Fruit fly (Drosophila melanogaster) whole organism, embryonic: ENCODE data around the gene CG9926.

Experiments used
- Abd-B ChIP-seq: fragments of 200-800 bp; sonication (Bioruptor generic); optimal IDR thresholded peaks from 2 replicates; lab custom pipeline; 2018; ENCODE audit warnings: missing biosample characterization, mild to moderate bottlenecking, missing genetic modification characterization, moderate library complexity
- Atf6 ChIP-seq: fragments of 200-800 bp; sonication (Bioruptor generic); IDR thresholded peaks from 2 replicates; pipeline ENCODE4 v1.3.6; 2022; ENCODE audit warnings: missing biosample characterization, missing genetic modification characterization
- Blimp-1 ChIP-seq: fragments of 200-800 bp; sonication (Bioruptor generic); optimal IDR thresholded peaks from 3 replicates; lab custom pipeline; 2018; ENCODE audit warnings: missing biosample characterization, missing genetic modification characterization, mild to moderate bottlenecking, moderate library complexity, missing genetic modification reagents
- Bteb2 ChIP-seq: fragments of 200-800 bp; sonication (Bioruptor generic); optimal IDR thresholded peaks from 2 replicates; lab custom pipeline; 2016; ENCODE audit warnings: missing biosample characterization, missing genetic modification characterization
- CG10654 ChIP-seq: fragments of 200-800 bp; sonication (Bioruptor generic); optimal IDR thresholded peaks from 2 replicates; lab custom pipeline; 2016; ENCODE audit warnings: missing biosample characterization, missing genetic modification characterization
- CG10979 ChIP-seq: fragments of 200-800 bp; sonication (Bioruptor generic); optimal IDR thresholded peaks from 2 replicates; lab custom pipeline; 2018; ENCODE audit warnings: missing biosample characterization, mild to moderate bottlenecking, missing genetic modification characterization, moderate library complexity
- CG14710 ChIP-seq: fragments of 200-800 bp; sonication (Bioruptor generic); optimal IDR thresholded peaks from 3 replicates; lab custom pipeline; 2019; ENCODE audit warnings: missing biosample characterization, mild to moderate bottlenecking, missing genetic modification characterization, moderate library complexity
- CG15073 ChIP-seq: fragments of 200-800 bp; sonication (Bioruptor generic); optimal IDR thresholded peaks from 2 replicates; lab custom pipeline; 2016; ENCODE audit warnings: missing biosample characterization, missing genetic modification characterization
- CG17186 ChIP-seq: fragments of 200-800 bp; sonication (Bioruptor generic); optimal IDR thresholded peaks from 3 replicates; lab custom pipeline; 2017; ENCODE audit warnings: missing biosample characterization, missing genetic modification reagents, missing genetic modification characterization
- CG17328 ChIP-seq: fragments of 200-800 bp; sonication (Bioruptor generic); IDR thresholded peaks from 2 replicates; pipeline ENCODE4 v1.3.6; 2022; ENCODE audit warnings: missing biosample characterization, missing genetic modification characterization
- CG17385 ChIP-seq: fragments of 200-800 bp; sonication (Bioruptor generic); optimal IDR thresholded peaks from 3 replicates; lab custom pipeline; 2018; ENCODE audit warnings: missing biosample characterization, mild to moderate bottlenecking, missing genetic modification characterization
- CG2712 ChIP-seq: fragments of 200-800 bp; optimal IDR thresholded peaks from 3 replicates; lab custom pipeline; 2019; ENCODE audit warnings: missing biosample characterization, mild to moderate bottlenecking, missing genetic modification characterization, moderate library complexity
- CG31224 ChIP-seq: fragments of 200-800 bp; sonication (Bioruptor generic); IDR thresholded peaks from 2 replicates; pipeline ENCODE4 v1.3.6; 2022; ENCODE audit warnings: missing biosample characterization, missing genetic modification characterization
- CG31388 ChIP-seq: fragments of 200-800 bp; sonication (Bioruptor generic); optimal IDR thresholded peaks from 2 replicates; lab custom pipeline; 2016; ENCODE audit warnings: missing biosample characterization, missing genetic modification characterization
- CG32532 ChIP-seq: fragments of 200-800 bp; sonication (Bioruptor generic); IDR thresholded peaks from 2 replicates; pipeline ENCODE4 v1.3.6; 2022; ENCODE audit warnings: missing biosample characterization, missing genetic modification characterization
- CG33557 ChIP-seq: fragments of 200-800 bp; sonication (Bioruptor generic); optimal IDR thresholded peaks from 2 replicates; lab custom pipeline; 2019; ENCODE audit warnings: missing biosample characterization, mild to moderate bottlenecking, missing genetic modification characterization, moderate library complexity
- CG34376 ChIP-seq: fragments of 200-800 bp; sonication (Bioruptor generic); optimal IDR thresholded peaks from 2 replicates; lab custom pipeline; 2018; ENCODE audit warnings: missing biosample characterization, mild to moderate bottlenecking, missing genetic modification characterization
- CG34422 ChIP-seq: fragments of 200-800 bp; sonication (Bioruptor generic); IDR thresholded peaks from 3 replicates; pipeline ENCODE4 v1.3.6; 2022; ENCODE audit warnings: missing biosample characterization, missing genetic modification characterization
- CG7786 ChIP-seq: fragments of 200-800 bp; sonication (Bioruptor generic); optimal IDR thresholded peaks from 2 replicates; lab custom pipeline; 2016; ENCODE audit warnings: missing biosample characterization, missing genetic modification characterization
- CG8089 ChIP-seq: fragments of 200-800 bp; sonication (Bioruptor generic); optimal IDR thresholded peaks from 3 replicates; lab custom pipeline; 2016; ENCODE audit warnings: missing biosample characterization, missing genetic modification characterization
- CG8944 ChIP-seq: fragments of 200-800 bp; sonication (Bioruptor generic); optimal IDR thresholded peaks from 3 replicates; lab custom pipeline; 2016; ENCODE audit warnings: missing biosample characterization, missing genetic modification characterization
- Dip3 ChIP-seq: fragments of 200-800 bp; sonication (Bioruptor generic); optimal IDR thresholded peaks from 3 replicates; lab custom pipeline; 2016; ENCODE audit warnings: missing biosample characterization, missing genetic modification characterization
- Kr ChIP-seq: fragments of 200-800 bp; sonication (Bioruptor generic); optimal IDR thresholded peaks from 2 replicates; lab custom pipeline; 2017; ENCODE audit warnings: missing biosample characterization, mild to moderate bottlenecking, missing genetic modification characterization
- Lpt ChIP-seq: fragments of >200 bp; optimal IDR thresholded peaks from 2 replicates; lab custom pipeline; 2018; ENCODE audit warnings: missing biosample characterization, missing genetic modification characterization
- Myb ChIP-seq: fragments of 200-800 bp; sonication (Bioruptor generic); optimal IDR thresholded peaks from 2 replicates; lab custom pipeline; 2016; ENCODE audit warnings: missing biosample characterization, missing genetic modification characterization
- Pdp1 ChIP-seq, 2 experiments: fragments of 200-800 bp; sonication (Bioruptor generic); optimal IDR thresholded peaks; 3 replicates each; lab custom pipeline; 2016; ENCODE audit warnings: missing biosample characterization in 2 of 2, missing genetic modification characterization in 2 of 2, mild to moderate bottlenecking in 1 of 2, moderate library complexity in 1 of 2
- Sry-β ChIP-seq: fragments of 200-800 bp; sonication (Bioruptor generic); optimal IDR thresholded peaks from 2 replicates; lab custom pipeline; 2018; ENCODE audit warnings: missing biosample characterization, mild to moderate bottlenecking, missing genetic modification characterization, moderate library complexity
- ap ChIP-seq: fragments of 200-800 bp; sonication (Bioruptor generic); IDR thresholded peaks from 2 replicates; pipeline ENCODE4 v1.3.6; 2022; ENCODE audit warnings: missing biosample characterization, missing genetic modification characterization
- ato ChIP-seq: fragments of 200-800 bp; sonication (Bioruptor generic); IDR thresholded peaks from 2 replicates; pipeline ENCODE4 v1.3.6; 2022; ENCODE audit warnings: missing biosample characterization, missing genetic modification characterization; ENCODE audit not compliant: partially characterized antibody
- chn ChIP-seq: fragments of 200-800 bp; sonication (Bioruptor generic); optimal IDR thresholded peaks from 2 replicates; lab custom pipeline; 2016; ENCODE audit warnings: missing biosample characterization, missing genetic modification characterization
- ci ChIP-seq: fragments of 200-800 bp; sonication (Bioruptor generic); IDR thresholded peaks from 3 replicates; pipeline ENCODE4 v1.3.6; 2022; ENCODE audit warnings: missing biosample characterization, missing genetic modification characterization
- croc ChIP-seq: fragments of 200-800 bp; sonication (Bioruptor generic); conservative IDR thresholded peaks from 3 replicates; pipeline ENCODE4 v1.3.6; 2022; ENCODE audit warnings: missing biosample characterization, missing genetic modification characterization
- crol ChIP-seq: fragments of 200-800 bp; sonication (Bioruptor generic); IDR thresholded peaks from 2 replicates; pipeline ENCODE4 v1.3.6; 2022; ENCODE audit warnings: missing biosample characterization, missing genetic modification characterization
- cwo ChIP-seq: fragments of 200-800 bp; sonication (Bioruptor generic); optimal IDR thresholded peaks from 3 replicates; lab custom pipeline; 2017; ENCODE audit warnings: missing biosample characterization, missing genetic modification characterization, mild to moderate bottlenecking, moderate library complexity, missing genetic modification reagents
- dmrt11E ChIP-seq: fragments of 200-800 bp; sonication (Bioruptor generic); optimal IDR thresholded peaks from 3 replicates; lab custom pipeline; 2018; ENCODE audit warnings: missing biosample characterization, mild to moderate bottlenecking, missing genetic modification characterization, moderate library complexity
- eve ChIP-seq, 2 experiments: fragments of >200 bp; optimal IDR thresholded peaks; 2 replicates each; lab custom pipeline; 2017; ENCODE audit warnings: missing biosample characterization in 2 of 2, missing genetic modification characterization in 2 of 2
- ewg ChIP-seq: fragments of 200-800 bp; sonication (Bioruptor generic); optimal IDR thresholded peaks from 3 replicates; lab custom pipeline; 2017; ENCODE audit warnings: mild to moderate bottlenecking, missing biosample characterization, missing genetic modification reagents, missing genetic modification characterization
- insv ChIP-seq, 2 experiments: fragments of 200-800 bp; sonication (Bioruptor generic); optimal IDR thresholded peaks; 3 replicates each; lab custom pipeline; 2016 to 2018; ENCODE audit warnings: missing biosample characterization in 2 of 2, missing genetic modification characterization in 2 of 2
- lola ChIP-seq, 3 experiments: fragments of >200 bp in 2 of 3; fragments of 200-800 bp in 1 of 3; sonication (Bioruptor generic) in 1 of 3; optimal IDR thresholded peaks; 2 replicates each; lab custom pipeline; 2017 to 2019; ENCODE audit warnings: missing biosample characterization in 3 of 3, missing genetic modification characterization in 3 of 3, mild to moderate bottlenecking in 1 of 3, moderate library complexity in 1 of 3
- nom ChIP-seq: fragments of 200-800 bp; sonication (Bioruptor generic); optimal IDR thresholded peaks from 2 replicates; lab custom pipeline; 2017; ENCODE audit warnings: missing biosample characterization, missing genetic modification characterization, mild to moderate bottlenecking, moderate library complexity, missing genetic modification reagents
- oc ChIP-seq: fragments of 200-800 bp; sonication (Bioruptor generic); optimal IDR thresholded peaks from 2 replicates; lab custom pipeline; 2018; ENCODE audit warnings: missing biosample characterization, mild to moderate bottlenecking, missing genetic modification characterization, moderate library complexity
- phol ChIP-seq: fragments of 200-800 bp; sonication (Bioruptor generic); optimal IDR thresholded peaks from 3 replicates; lab custom pipeline; 2018; ENCODE audit warnings: missing biosample characterization, mild to moderate bottlenecking, missing genetic modification characterization, moderate library complexity
- run ChIP-seq: fragments of 200-800 bp; sonication (Bioruptor generic); optimal IDR thresholded peaks from 3 replicates; lab custom pipeline; 2018; ENCODE audit warnings: missing biosample characterization, mild to moderate bottlenecking, missing genetic modification characterization
- shn ChIP-seq: fragments of 200-800 bp; sonication (Bioruptor generic); optimal IDR thresholded peaks from 3 replicates; lab custom pipeline; 2016; ENCODE audit warnings: missing biosample characterization, missing genetic modification characterization
- trh ChIP-seq: fragments of 200-800 bp; sonication (Bioruptor generic); optimal IDR thresholded peaks from 2 replicates; lab custom pipeline; 2016; ENCODE audit warnings: missing biosample characterization, missing genetic modification characterization
- vfl ChIP-seq: fragments of 200-800 bp; sonication (Bioruptor generic); optimal IDR thresholded peaks from 2 replicates; lab custom pipeline; 2016; ENCODE audit warnings: missing biosample characterization, missing genetic modification characterization
- vvl ChIP-seq: fragments of 200-800 bp; sonication (Bioruptor generic); IDR thresholded peaks from 2 replicates; pipeline ENCODE4 v1.3.6; 2022; ENCODE audit warnings: missing biosample characterization, missing genetic modification characterization
- zen ChIP-seq: fragments of 200-800 bp; sonication (Bioruptor generic); optimal IDR thresholded peaks from 3 replicates; lab custom pipeline; 2018; ENCODE audit warnings: missing biosample characterization, mild to moderate bottlenecking, missing genetic modification characterization, moderate library complexity

Gene CG9926

dm6 chr3R:13946117-13946516 lies 4.8 kb downstream of the CG9926 start:
- no peak for TF ChIP-seq croc (GFP tag; lab: Robert Waterston, UW)
- peak; percentile 52 for TF ChIP-seq crol (GFP tag; lab: Robert Waterston, UW)
- peak; percentile 24; the same call in 1 of the 2 replicates for TF ChIP-seq vvl (GFP tag; lab: Robert Waterston, UW)
- no peak for TF ChIP-seq CG10654
- no peak for TF ChIP-seq Kr (GFP tag; lab: Kevin White, UChicago)
- TF ChIP-seq Blimp-1 (GFP tag; lab: Kevin White, UChicago), result peak; percentile 58
- peak; percentile 39 for TF ChIP-seq oc (tag; lab: Kevin White, UChicago)
- no peak for TF ChIP-seq CG17385 (GFP tag; lab: Kevin White, UChicago)
- no peak for TF ChIP-seq Pdp1 (GFP tag; optimal IDR thresholded peaks at IDR 0.05; lab: Kevin White, UChicago)
- TF ChIP-seq Abd-B (GFP tag; lab: Kevin White, UChicago), result peak; percentile 13
- 0 out of 3 replicates have a peak, but pooled peaks have one; percentile 23 for TF ChIP-seq ci (GFP tag; lab: Robert Waterston, UW)

- TF ChIP-seq vfl (GFP tag; lab: Kevin White, UChicago) (no peak), CG7786 (GFP tag; lab: Kevin White, UChicago) (no peak), CG8089 (no peak), CG31388 (GFP tag; lab: Kevin White, UChicago) (no peak), CG32532 (GFP tag; lab: Robert Waterston, UW) (no peak), CG10979 (tag; lab: Kevin White, UChicago) (no peak), trh (no peak), insv (GFP tag; optimal IDR thresholded peaks at IDR 0.05; lab: Kevin White, UChicago) (no peak), ato (no peak), Dip3 (no peak), CG34376 (GFP tag; lab: Kevin White, UChicago) (no peak), eve (GFP tag; optimal IDR thresholded peaks at IDR 0.05; lab: Kevin White, UChicago) (no peak), CG17186 (no peak), CG34422 (GFP tag; lab: Robert Waterston, UW) (no peak)
These were observed 5.2 kb downstream of the CG9926 start, which contains the start of gene Art6 for dm6 chr3R:13945712-13946111. TSS of gene Art6 (minus strand) at chr3R:13945812.

- TF ChIP-seq Lpt (GFP tag; lab: Kevin White, UChicago) (no peak), run (tag; lab: Kevin White, UChicago) (no peak), zen (tag; lab: Kevin White, UChicago) (no peak), Myb (GFP tag; lab: Kevin White, UChicago) (no peak), CG31224 (GFP tag; lab: Robert Waterston, UW) (no peak), chn (GFP tag; lab: Kevin White, UChicago) (no peak), CG33557 (GFP tag; lab: Kevin White, UChicago) (no peak), Bteb2 (GFP tag; lab: Kevin White, UChicago) (no peak), CG17328 (no peak)
These were observed 7.6 kb downstream of the CG9926 start, which contains the start of gene Art9 for dm6 chr3R:13943360-13943759. TSS of gene Art9 (minus strand) at chr3R:13943460.

- no peak for TF ChIP-seq CG15073 (GFP tag; lab: Kevin White, UChicago)
- peak in 1 of 3 experiments; percentile 12 for TF ChIP-seq lola (GFP tag; optimal IDR thresholded peaks at IDR 0.05; lab: Kevin White, UChicago)
- no peak for TF ChIP-seq ewg
- TF ChIP-seq ap (GFP tag; lab: Robert Waterston, UW), result no peak
- peak; percentile 1 for TF ChIP-seq phol (tag; lab: Kevin White, UChicago)
- peak; percentile 0 for TF ChIP-seq nom (GFP tag; lab: Kevin White, UChicago)
- TF ChIP-seq shn (GFP tag; lab: Kevin White, UChicago), result no peak
- no peak for TF ChIP-seq CG8944 (GFP tag; lab: Kevin White, UChicago)
- TF ChIP-seq cwo (GFP tag; lab: Kevin White, UChicago), result no peak
- peak; percentile 9 for TF ChIP-seq CG14710 (tag; lab: Kevin White, UChicago)
- TF ChIP-seq CG2712 (tag; lab: Kevin White, UChicago), result peak; percentile 17
- TF ChIP-seq dmrt11E (tag; lab: Kevin White, UChicago), result peak; percentile 41
- TF ChIP-seq Sry-β (GFP tag; lab: Kevin White, UChicago), result no peak
- no peak for TF ChIP-seq Atf6 (GFP tag; lab: Robert Waterston, UW)
- peak; percentile 4 for TF ChIP-seq Blimp-1 (GFP tag; lab: Kevin White, UChicago)
These were observed 9.5 kb downstream of the CG9926 start for dm6 chr3R:13941390-13941789.
